Worm (Caenorhabditis elegans): ENCODE data around the gene C08B6.2.

C08B6.2 gene

DNA sequence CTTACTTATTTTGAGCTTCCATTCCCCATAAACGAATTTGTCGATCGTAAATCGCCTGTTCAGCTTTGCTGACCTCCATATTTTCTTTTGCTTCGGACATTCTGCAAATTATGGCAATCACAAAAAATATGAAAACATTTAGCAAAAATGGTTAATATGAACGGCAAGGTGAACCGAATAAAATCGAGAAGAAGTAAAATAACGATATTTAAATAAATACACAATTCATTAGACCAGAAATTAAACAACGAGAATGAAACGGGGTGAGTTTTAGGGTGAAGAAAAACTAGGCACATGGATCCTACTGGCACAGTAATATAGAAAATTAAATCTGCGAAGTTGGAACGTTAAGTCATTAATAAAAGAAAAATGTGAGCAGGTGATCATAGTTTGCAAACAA is 24.7 kb downstream of the C08B6.2 start, which contains the start of gene aos-1:
Gene aos-1 (minus strand): TSS at position 101 of the 400 bp plus-strand sequence.
- TF ChIP-seq fos-1 (tag; optimal IDR thresholded peaks at IDR 0.05) (no peak), hpl-2 (GFP tag; optimal IDR thresholded peaks at IDR 0.05) (no peak), ztf-4 (tag; optimal IDR thresholded peaks at IDR 0.05) (no peak), nhr-90 (tag; optimal IDR thresholded peaks at IDR 0.05; ENCODE audit: poor library complexity) (no peak), lin-39 (tag; optimal IDR thresholded peaks at IDR 0.05) (no peak), swsn-7 (tag; optimal IDR thresholded peaks at IDR 0.05) (no peak), lin-14 (GFP tag; optimal IDR thresholded peaks at IDR 0.05) (no peak)

DNA sequence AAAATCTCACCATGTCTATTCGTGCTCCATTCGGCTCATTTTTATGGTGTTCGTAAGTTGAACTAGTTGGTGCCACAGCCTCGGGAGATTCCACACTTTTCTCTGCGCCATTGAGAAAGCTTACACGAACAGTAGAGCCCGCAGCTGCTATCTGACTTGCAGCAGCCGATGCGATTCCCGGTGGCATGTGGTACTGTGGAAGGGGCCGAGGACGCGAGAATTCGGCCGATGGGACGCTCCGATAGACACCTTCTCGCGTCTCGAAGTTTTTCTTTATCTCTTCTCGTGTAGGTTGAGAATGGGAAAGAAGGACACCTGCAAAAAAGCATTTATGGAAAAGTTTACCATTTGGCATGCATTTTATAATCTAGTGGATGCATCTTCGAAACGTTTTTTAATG is 27.8 kb downstream of the C08B6.2 start:
- TF ChIP-seq lin-14 (GFP tag; optimal IDR thresholded peaks at IDR 0.05) (no peak), lin-39 (tag; optimal IDR thresholded peaks at IDR 0.05) (no peak), tbx-2 (tag; optimal IDR thresholded peaks at IDR 0.05) (no peak), elt-3 (tag; optimal IDR thresholded peaks at IDR 0.05) (no peak), snu-23 (GFP tag; optimal IDR thresholded peaks at IDR 0.05) (no peak), ceh-8 (GFP tag; optimal IDR thresholded peaks at IDR 0.05) (no peak), mep-1 (tag; optimal IDR thresholded peaks at IDR 0.05) (no peak), nhr-84 (tag; optimal IDR thresholded peaks at IDR 0.05) (no peak), egl-13 (tag; optimal IDR thresholded peaks at IDR 0.05) (no peak), ceh-63 (GFP tag; optimal IDR thresholded peaks at IDR 0.05) (no peak), ceh-82 (tag; optimal IDR thresholded peaks at IDR 0.05) (no peak), nhr-12 (tag; optimal IDR thresholded peaks at IDR 0.05) (no peak), aly-2 (tag; optimal IDR thresholded peaks at IDR 0.05) (no peak), nhr-76 (tag; optimal IDR thresholded peaks at IDR 0.05) (no peak), mdl-1 (tag; optimal IDR thresholded peaks at IDR 0.05) (no peak), mef-2 (tag; optimal IDR thresholded peaks at IDR 0.05) (no peak), lin-13 (GFP tag; optimal IDR thresholded peaks at IDR 0.05) (no peak), fkh-8 (tag; optimal IDR thresholded peaks at IDR 0.05) (no peak)

DNA sequence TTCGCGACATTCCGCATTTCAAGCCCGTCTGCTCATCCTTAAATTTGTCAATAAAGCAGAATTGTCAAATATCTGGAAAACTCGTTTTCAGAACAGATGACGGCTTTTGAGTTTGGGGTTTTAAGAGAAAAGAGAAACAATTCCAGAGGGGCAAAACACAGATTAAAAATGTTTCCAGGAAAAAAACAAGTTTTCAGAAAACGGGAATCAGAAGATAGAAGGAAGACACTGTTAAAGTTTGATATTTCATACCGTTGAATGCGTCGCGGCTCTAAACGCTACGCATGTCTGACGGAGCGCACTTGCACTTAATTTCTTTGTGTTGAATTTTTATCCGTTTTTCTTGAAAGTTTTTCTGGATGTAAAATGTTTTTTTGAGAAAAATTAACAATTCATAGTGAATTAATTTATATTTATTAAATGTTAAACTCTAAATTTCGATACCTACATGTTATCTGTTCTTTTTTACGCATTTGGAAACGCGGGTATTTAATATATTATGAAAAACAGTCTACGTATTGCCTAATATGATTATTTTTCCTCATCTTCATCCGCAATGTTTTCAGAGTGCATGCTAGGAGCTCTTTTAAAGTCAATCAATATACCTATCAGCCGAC is 28.7 kb downstream of the C08B6.2 start, which contains the start of the genes C08B6.18, wdr-20 and C08B6.8:
Gene C08B6.18 (minus strand): TSS at position 51 of the 617 bp plus-strand sequence.
Gene wdr-20 (minus strand): TSS at position 82 of the 617 bp plus-strand sequence.
Gene C08B6.8 (plus strand): TSS at position 567 of the 617 bp plus-strand sequence.
- TF ChIP-seq C34B4.2 (tag; optimal IDR thresholded peaks at IDR 0.05) (no peak), nhr-28 (tag; optimal IDR thresholded peaks at IDR 0.05) (no peak), nhr-76 (tag; optimal IDR thresholded peaks at IDR 0.05) (no peak), ceh-82 (tag; optimal IDR thresholded peaks at IDR 0.05) (no peak), mef-2 (tag; optimal IDR thresholded peaks at IDR 0.05) (no peak), mep-1 (tag; optimal IDR thresholded peaks at IDR 0.05) (no peak), tbx-2 (tag; optimal IDR thresholded peaks at IDR 0.05) (no peak), Y116A8C.19 (tag; optimal IDR thresholded peaks at IDR 0.05; ENCODE audit: borderline replicate concordance) (no peak), pag-3 (tag; optimal IDR thresholded peaks at IDR 0.05; ENCODE audit: borderline replicate concordance, insufficient read depth) (no peak), blmp-1 (tag; optimal IDR thresholded peaks at IDR 0.05) (peak; percentile 19), nhr-20 (tag; optimal IDR thresholded peaks at IDR 0.05) (peak; percentile 4), hpl-2 (GFP tag; optimal IDR thresholded peaks at IDR 0.05) (no peak), snu-23 (GFP tag; optimal IDR thresholded peaks at IDR 0.05) (peak; percentile 15), zip-4 (GFP tag; optimal IDR thresholded peaks at IDR 0.05) (no peak), irx-1 (tag; optimal IDR thresholded peaks at IDR 0.05) (no peak), lin-35 (GFP tag; optimal IDR thresholded peaks at IDR 0.05) (peak; percentile 46 to 69), elt-2 (tag; optimal IDR thresholded peaks at IDR 0.05) (no peak), lin-14 (GFP tag; optimal IDR thresholded peaks at IDR 0.05) (no peak), fkh-8 (tag; optimal IDR thresholded peaks at IDR 0.05) (no peak), sox-4 (tag; optimal IDR thresholded peaks at IDR 0.05) (no peak), lin-13 (GFP tag; optimal IDR thresholded peaks at IDR 0.05) (no peak), unc-98 (GFP tag; IDR thresholded peaks at IDR 0.05) (no peak), elt-3 (tag; optimal IDR thresholded peaks at IDR 0.05) (peak in 1 of 6 experiments; percentile 8), mab-9 (GFP tag; IDR thresholded peaks at IDR 0.05) (no peak), efl-3 (GFP tag; optimal IDR thresholded peaks at IDR 0.05) (no peak), pqm-1 (tag; optimal IDR thresholded peaks at IDR 0.05) (no peak), nhr-47 (tag; optimal IDR thresholded peaks at IDR 0.05) (no peak), unc-86 (tag; optimal IDR thresholded peaks at IDR 0.05) (no peak), jun-1 (tag; optimal IDR thresholded peaks at IDR 0.05) (no peak), sup-37 (GFP tag; optimal IDR thresholded peaks at IDR 0.05) (no peak), aly-2 (tag; optimal IDR thresholded peaks at IDR 0.05) (no peak), ets-5 (GFP tag; IDR thresholded peaks at IDR 0.05) (no peak), ztf-4 (tag; optimal IDR thresholded peaks at IDR 0.05) (no peak), ceh-90 (tag; optimal IDR thresholded peaks at IDR 0.05) (no peak), efl-1 (optimal IDR thresholded peaks at IDR 0.05) (peak; percentile 28 to 30), efl-1 (GFP tag; optimal IDR thresholded peaks at IDR 0.05 in 1 of 2) (peak; percentile 42 to 87), lir-3 (tag; optimal IDR thresholded peaks at IDR 0.05; ENCODE audit: poor library complexity) (no peak)

Data from whole organism, L1 larva.